Worm (Caenorhabditis elegans): ENCODE measurements around the gene sdc-1.
A peak's percentile ranks its signal among the peaks of the same experiment; 100 is the strongest.

DNA sequence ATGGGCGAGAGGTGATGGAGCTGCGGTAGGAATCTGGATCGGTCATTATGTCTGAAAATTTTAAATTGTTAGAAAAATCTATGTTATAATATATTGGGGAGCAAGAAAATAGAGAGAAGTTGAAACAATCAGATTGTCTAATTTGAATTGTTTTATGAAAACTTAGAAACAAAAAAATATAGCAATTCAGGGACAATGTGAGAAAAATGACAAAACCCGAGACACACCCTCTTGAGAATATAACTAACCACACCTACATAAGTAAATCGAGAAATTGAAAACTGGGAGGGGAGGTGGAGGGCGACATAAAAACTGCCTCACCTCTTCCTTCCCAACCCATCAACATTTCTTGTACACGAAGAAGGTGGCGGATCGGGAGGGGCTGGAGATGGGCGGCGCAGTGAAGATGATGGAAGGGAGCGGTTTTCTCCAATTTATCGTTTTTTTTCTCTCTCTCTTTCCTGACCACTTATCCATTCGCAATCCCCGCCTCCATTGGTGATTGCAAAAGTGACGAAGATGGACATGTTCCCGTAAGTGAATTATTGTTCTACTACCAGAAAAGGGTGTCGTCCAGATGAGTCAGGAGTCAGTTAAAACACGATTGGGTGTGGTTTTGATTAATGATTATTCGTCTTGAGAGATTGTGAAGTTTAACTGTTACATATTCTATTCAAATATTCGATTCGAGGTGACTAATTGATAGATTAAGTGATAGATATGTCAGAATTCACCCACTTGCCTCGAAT is 9.8 kb upstream of the sdc-1 start, which contains the start of gene mua-6:
- no peak for TF ChIP-seq unc-62 (GFP tag; optimal IDR thresholded peaks at IDR 0.05)
- no peak for TF ChIP-seq dmd-4 (tag; optimal IDR thresholded peaks at IDR 0.05)
- no peak for TF ChIP-seq aly-2 (tag; optimal IDR thresholded peaks at IDR 0.05)
- no peak for TF ChIP-seq alr-1 (tag; optimal IDR thresholded peaks at IDR 0.05)
- peak; percentile 17 for TF ChIP-seq fos-1 (tag; optimal IDR thresholded peaks at IDR 0.05)
- no peak for TF ChIP-seq nhr-237 (tag; optimal IDR thresholded peaks at IDR 0.05)
- TF ChIP-seq ceh-82 (tag; optimal IDR thresholded peaks at IDR 0.05): no peak

Measured in whole organism, L2 larva.